Fruit fly (Drosophila melanogaster) whole organism, embryonic: Measurements from ENCODE around the gene Sas-4.

Experiments
- BEAF-32 ChIP-seq: fragments of 200-800 bp; sonication (Bioruptor generic); optimal IDR thresholded peaks from 3 replicates; lab custom pipeline; 2017; ENCODE audit warnings: missing biosample characterization, missing genetic modification characterization, mild to moderate bottlenecking, moderate library complexity, missing genetic modification reagents
- CG10321 ChIP-seq: fragments of 200-800 bp; sonication (Bioruptor generic); IDR thresholded peaks from 2 replicates; pipeline ENCODE4 v1.3.6; 2022; ENCODE audit warnings: missing biosample characterization, missing genetic modification characterization
- CG13624 ChIP-seq: fragments of 200-800 bp; sonication (Bioruptor generic); optimal IDR thresholded peaks from 2 replicates; lab custom pipeline; 2016; ENCODE audit warnings: missing biosample characterization, missing genetic modification characterization
- Ets97D ChIP-seq: fragments of 200-800 bp; sonication (Bioruptor generic); optimal IDR thresholded peaks from 3 replicates; lab custom pipeline; 2016; ENCODE audit warnings: missing biosample characterization, missing genetic modification characterization
- Fer2 ChIP-seq: fragments of 200-800 bp; sonication (Bioruptor generic); optimal IDR thresholded peaks from 2 replicates; lab custom pipeline; 2018; ENCODE audit warnings: missing biosample characterization, mild to moderate bottlenecking, missing genetic modification characterization, moderate library complexity
- ind ChIP-seq: fragments of 200-800 bp; sonication (Bioruptor generic); optimal IDR thresholded peaks from 3 replicates; lab custom pipeline; 2016; ENCODE audit warnings: missing biosample characterization, missing genetic modification characterization
- oc ChIP-seq: fragments of 200-800 bp; sonication (Bioruptor generic); optimal IDR thresholded peaks from 2 replicates; lab custom pipeline; 2018; ENCODE audit warnings: missing biosample characterization, mild to moderate bottlenecking, missing genetic modification characterization, moderate library complexity
- unpg ChIP-seq: fragments of 200-800 bp; sonication (Bioruptor generic); optimal IDR thresholded peaks from 3 replicates; lab custom pipeline; 2018; ENCODE audit warnings: missing biosample characterization, mild to moderate bottlenecking, missing genetic modification characterization, moderate library complexity

DNA sequence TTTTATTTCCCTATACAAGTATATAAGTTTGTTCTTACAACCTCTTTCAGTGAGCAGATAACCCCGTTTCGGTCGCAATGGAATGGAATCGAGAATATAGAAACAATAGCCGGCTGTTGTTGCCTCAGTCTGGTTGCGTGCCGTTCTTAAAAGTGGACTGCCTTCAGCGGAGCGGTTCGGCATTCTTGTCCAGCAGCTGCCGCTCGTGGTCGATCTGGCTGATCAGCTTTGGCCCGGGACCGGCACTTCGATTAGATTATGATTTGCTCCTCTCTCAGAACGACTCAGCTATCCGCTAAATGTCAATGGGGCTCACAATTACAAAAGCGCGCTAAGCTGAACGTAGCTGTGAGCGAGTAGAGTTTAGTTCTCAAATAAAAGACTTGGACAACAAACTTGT, 5.9 kb downstream of the Sas-4 start:
- TF ChIP-seq unpg (GFP tag; lab: Kevin White, UChicago) (no peak), Ets97D (GFP tag; lab: Kevin White, UChicago) (no peak), Fer2 (tag; lab: Kevin White, UChicago) (no peak), CG10321 (GFP tag; lab: Robert Waterston, UW) (no peak), CG13624 (GFP tag; lab: Kevin White, UChicago) (no peak), oc (tag; lab: Kevin White, UChicago) (no peak), ind (GFP tag; lab: Kevin White, UChicago) (no peak), BEAF-32 (GFP tag; lab: Kevin White, UChicago) (no peak)
